Worm (Caenorhabditis elegans) whole organism, L2 larva: Measurements from ENCODE around the gene T06E6.15.

Experiments
- aly-2 ChIP-seq: fragments of 150-350 bp; optimal IDR thresholded peaks from 2 replicates; lab custom pipeline; 2014; ENCODE audit warnings: missing biosample characterization, missing genetic modification characterization
- ama-1 ChIP-seq: fragments of 150-350 bp; optimal IDR thresholded peaks from 2 replicates; lab custom pipeline; 2018; ENCODE audit warnings: inconsistent platforms
- elt-3 ChIP-seq: sonication (generic microtip); optimal IDR thresholded peaks from 2 replicates; lab custom pipeline; 2017; ENCODE audit warnings: missing biosample characterization, missing genetic modification characterization
- unc-39 ChIP-seq: fragments of 150-350 bp; optimal IDR thresholded peaks from 2 replicates; lab custom pipeline; 2014; ENCODE audit warnings: missing biosample characterization, missing genetic modification characterization
- unc-55 ChIP-seq: fragments of 150-350 bp; sonication (generic microtip); optimal IDR thresholded peaks from 3 replicates; lab custom pipeline; 2014; ENCODE audit warnings: missing biosample characterization, missing genetic modification reagents, missing genetic modification characterization

- TF ChIP-seq unc-55 (no peak), ama-1 (lab: Kevin White, UChicago) (no peak), elt-3 (tag; lab: Kevin White, UChicago) (no peak), unc-39 (no peak), aly-2 (tag; lab: Kevin White, UChicago) (no peak)
Observed at ce11 chrV:15448865-15449264, 49.3 kb upstream of the T06E6.15 start, which contains the start of gene T26H5.14.
